Fruit fly (Drosophila melanogaster): ENCODE measurements around the gene CG46509.
"Not testable (repeated sequence)": the region's sequence is repeated elsewhere in the genome, so short reads cannot be mapped to it uniquely, and the experiment has no call there.

dm6 chrX:22162623-22163022, 9.8 kb upstream of the CG46509 start, which contains the start of gene CG46507:
- not testable (repeated sequence) for TF ChIP-seq Hr39 (optimal IDR thresholded peaks at IDR 0.05); CG12219 (GFP tag; optimal IDR thresholded peaks at IDR 0.05); Lpt (GFP tag; optimal IDR thresholded peaks at IDR 0.05); fd3F (GFP tag; optimal IDR thresholded peaks at IDR 0.05); CG10654 (GFP tag; optimal IDR thresholded peaks at IDR 0.05); Doc3 (GFP tag; IDR thresholded peaks at IDR 0.05; ENCODE audit: partially characterized antibody); psq (GFP tag; optimal IDR thresholded peaks at IDR 0.05); gfzf (GFP tag; optimal IDR thresholded peaks at IDR 0.05)

Measured in whole organism, embryonic.